Worm (Caenorhabditis elegans): Measurements from ENCODE around the gene mtss-1.

Gene mtss-1

ce11 chrIII:8731973-8732372 is 36.1 kb upstream of the mtss-1 start:
- no peak for TF ChIP-seq ets-7 (tag; optimal IDR thresholded peaks at IDR 0.05)
- no peak for TF ChIP-seq flt-1 (GFP tag; IDR thresholded peaks at IDR 0.05)
- no peak for TF ChIP-seq ama-1 (optimal IDR thresholded peaks at IDR 0.05)
- TF ChIP-seq scrt-1 (GFP tag; IDR thresholded peaks at IDR 0.05): no peak
- no peak for TF ChIP-seq tbx-37 (GFP tag; conservative IDR thresholded peaks at IDR 0.05)
- no peak for TF ChIP-seq pes-1 (GFP tag; IDR thresholded peaks at IDR 0.05)
- TF ChIP-seq hmbx-1 (tag; optimal IDR thresholded peaks at IDR 0.05): no peak
- no peak for TF ChIP-seq aly-1 (tag; optimal IDR thresholded peaks at IDR 0.05)
- no peak for TF ChIP-seq ceh-13 (GFP tag; optimal IDR thresholded peaks at IDR 0.05)
- no peak for TF ChIP-seq F13C5.2 (tag; optimal IDR thresholded peaks at IDR 0.05)
- no peak for TF ChIP-seq hnd-1 (tag; optimal IDR thresholded peaks at IDR 0.05)
- no peak for TF ChIP-seq tbx-11 (GFP tag; IDR thresholded peaks at IDR 0.05)
- no peak for TF ChIP-seq hmg-4 (GFP tag; optimal IDR thresholded peaks at IDR 0.05)
- no peak for TF ChIP-seq B0310.2 (tag; optimal IDR thresholded peaks at IDR 0.05)

ce11 chrIII:8733237-8733636 is 34.9 kb upstream of the mtss-1 start:
- TF ChIP-seq scrt-1 (GFP tag; IDR thresholded peaks at IDR 0.05) (no peak), flt-1 (GFP tag; IDR thresholded peaks at IDR 0.05) (no peak), ceh-13 (GFP tag; optimal IDR thresholded peaks at IDR 0.05) (no peak), pes-1 (GFP tag; IDR thresholded peaks at IDR 0.05) (no peak), ets-7 (tag; optimal IDR thresholded peaks at IDR 0.05) (no peak), hmg-4 (GFP tag; optimal IDR thresholded peaks at IDR 0.05) (no peak), B0310.2 (tag; optimal IDR thresholded peaks at IDR 0.05) (no peak), tra-4 (tag; optimal IDR thresholded peaks at IDR 0.05) (no peak), hnd-1 (tag; optimal IDR thresholded peaks at IDR 0.05) (no peak), tbx-37 (GFP tag; conservative IDR thresholded peaks at IDR 0.05) (no peak), ceh-36 (tag; optimal IDR thresholded peaks at IDR 0.05) (no peak)

ce11 chrIII:8733667-8734066 is 34.4 kb upstream of the mtss-1 start:
- TF ChIP-seq tbx-37 (GFP tag; conservative IDR thresholded peaks at IDR 0.05) (no peak), hmg-4 (GFP tag; optimal IDR thresholded peaks at IDR 0.05) (no peak), hmbx-1 (tag; optimal IDR thresholded peaks at IDR 0.05) (no peak), tbx-11 (GFP tag; IDR thresholded peaks at IDR 0.05) (no peak), ceh-36 (tag; optimal IDR thresholded peaks at IDR 0.05) (no peak), ets-7 (tag; optimal IDR thresholded peaks at IDR 0.05) (no peak), aly-1 (tag; optimal IDR thresholded peaks at IDR 0.05) (no peak), scrt-1 (GFP tag; IDR thresholded peaks at IDR 0.05) (no peak), ceh-13 (GFP tag; optimal IDR thresholded peaks at IDR 0.05) (no peak), hnd-1 (tag; optimal IDR thresholded peaks at IDR 0.05) (no peak), ama-1 (optimal IDR thresholded peaks at IDR 0.05) (no peak), sea-1 (GFP tag; conservative IDR thresholded peaks at IDR 0.05) (no peak), tra-4 (tag; optimal IDR thresholded peaks at IDR 0.05) (no peak), F13C5.2 (tag; optimal IDR thresholded peaks at IDR 0.05) (no peak), flt-1 (GFP tag; IDR thresholded peaks at IDR 0.05) (no peak), pes-1 (GFP tag; IDR thresholded peaks at IDR 0.05) (no peak), B0310.2 (tag; optimal IDR thresholded peaks at IDR 0.05) (no peak)

ce11 chrIII:8734327-8734885 is 33.7 kb upstream of the mtss-1 start:
- no peak for TF ChIP-seq scrt-1 (GFP tag; IDR thresholded peaks at IDR 0.05)

- TF ChIP-seq pes-1 (GFP tag; IDR thresholded peaks at IDR 0.05): no peak
- TF ChIP-seq ama-1 (optimal IDR thresholded peaks at IDR 0.05): no peak
These were observed 30.7 kb upstream of the mtss-1 start for ce11 chrIII:8737391-8737790.

- TF ChIP-seq ets-7 (tag; optimal IDR thresholded peaks at IDR 0.05) (no peak), aly-1 (tag; optimal IDR thresholded peaks at IDR 0.05) (no peak), scrt-1 (GFP tag; IDR thresholded peaks at IDR 0.05) (no peak), flt-1 (GFP tag; IDR thresholded peaks at IDR 0.05) (no peak), F13C5.2 (tag; optimal IDR thresholded peaks at IDR 0.05) (no peak), hnd-1 (tag; optimal IDR thresholded peaks at IDR 0.05) (no peak), ceh-13 (GFP tag; optimal IDR thresholded peaks at IDR 0.05) (no peak), tra-4 (tag; optimal IDR thresholded peaks at IDR 0.05) (no peak), sea-1 (GFP tag; conservative IDR thresholded peaks at IDR 0.05) (no peak), tbx-37 (GFP tag; conservative IDR thresholded peaks at IDR 0.05) (no peak), hmbx-1 (tag; optimal IDR thresholded peaks at IDR 0.05) (no peak), tbx-11 (GFP tag; IDR thresholded peaks at IDR 0.05) (no peak), ama-1 (optimal IDR thresholded peaks at IDR 0.05) (no peak), pes-1 (GFP tag; IDR thresholded peaks at IDR 0.05) (no peak), ceh-36 (tag; optimal IDR thresholded peaks at IDR 0.05) (no peak), hmg-4 (GFP tag; optimal IDR thresholded peaks at IDR 0.05) (no peak), B0310.2 (tag; optimal IDR thresholded peaks at IDR 0.05) (no peak)
These were observed 29.8 kb upstream of the mtss-1 start for ce11 chrIII:8738289-8738688.

ce11 chrIII:8739126-8739525 is 29.0 kb upstream of the mtss-1 start:
- TF ChIP-seq F13C5.2 (tag; optimal IDR thresholded peaks at IDR 0.05) (no peak), hmbx-1 (tag; optimal IDR thresholded peaks at IDR 0.05) (no peak), scrt-1 (GFP tag; IDR thresholded peaks at IDR 0.05) (no peak), ama-1 (optimal IDR thresholded peaks at IDR 0.05) (no peak), flt-1 (GFP tag; IDR thresholded peaks at IDR 0.05) (no peak), aly-1 (tag; optimal IDR thresholded peaks at IDR 0.05) (no peak), ceh-13 (GFP tag; optimal IDR thresholded peaks at IDR 0.05) (no peak), tbx-37 (GFP tag; conservative IDR thresholded peaks at IDR 0.05) (no peak), tbx-11 (GFP tag; IDR thresholded peaks at IDR 0.05) (no peak), hnd-1 (tag; optimal IDR thresholded peaks at IDR 0.05) (no peak), sea-1 (GFP tag; conservative IDR thresholded peaks at IDR 0.05) (no peak), tra-4 (tag; optimal IDR thresholded peaks at IDR 0.05) (no peak), hmg-4 (GFP tag; optimal IDR thresholded peaks at IDR 0.05) (no peak)

- TF ChIP-seq aly-1 (tag; optimal IDR thresholded peaks at IDR 0.05) (no peak), pes-1 (GFP tag; IDR thresholded peaks at IDR 0.05) (no peak), B0310.2 (tag; optimal IDR thresholded peaks at IDR 0.05) (no peak), F13C5.2 (tag; optimal IDR thresholded peaks at IDR 0.05) (no peak), tbx-11 (GFP tag; IDR thresholded peaks at IDR 0.05) (no peak), hmg-4 (GFP tag; optimal IDR thresholded peaks at IDR 0.05) (no peak), sea-1 (GFP tag; conservative IDR thresholded peaks at IDR 0.05) (no peak), tra-4 (tag; optimal IDR thresholded peaks at IDR 0.05) (no peak), hmbx-1 (tag; optimal IDR thresholded peaks at IDR 0.05) (no peak), tbx-37 (GFP tag; conservative IDR thresholded peaks at IDR 0.05) (no peak), ceh-13 (GFP tag; optimal IDR thresholded peaks at IDR 0.05) (no peak), flt-1 (GFP tag; IDR thresholded peaks at IDR 0.05) (no peak)
These were observed 28.3 kb upstream of the mtss-1 start for ce11 chrIII:8739786-8740185.

Data from whole organism, early embryonic.